Worm (Caenorhabditis elegans) whole organism, L2 larva: ENCODE data around the gene osm-11.

Experiments used
- aly-2 ChIP-seq: fragments of 150-350 bp; optimal IDR thresholded peaks from 2 replicates; lab custom pipeline; 2014; ENCODE audit warnings: missing biosample characterization, missing genetic modification characterization
- ama-1 ChIP-seq: fragments of 150-350 bp; optimal IDR thresholded peaks from 2 replicates; lab custom pipeline; 2018; ENCODE audit warnings: inconsistent platforms
- ceh-82 ChIP-seq: fragments of 150-350 bp; optimal IDR thresholded peaks from 2 replicates; lab custom pipeline; 2014; ENCODE audit warnings: missing biosample characterization, missing genetic modification characterization
- nhr-77 ChIP-seq: fragments of 150-350 bp; optimal IDR thresholded peaks from 2 replicates; lab custom pipeline; 2014; ENCODE audit warnings: missing biosample characterization, missing genetic modification characterization
- unc-55 ChIP-seq: fragments of 150-350 bp; sonication (generic microtip); optimal IDR thresholded peaks from 3 replicates; lab custom pipeline; 2014; ENCODE audit warnings: missing biosample characterization, missing genetic modification reagents, missing genetic modification characterization
- ztf-11 ChIP-seq: sonication (generic microtip); optimal IDR thresholded peaks from 2 replicates; lab custom pipeline; 2017; ENCODE audit warnings: missing biosample characterization, missing genetic modification characterization

DNA sequence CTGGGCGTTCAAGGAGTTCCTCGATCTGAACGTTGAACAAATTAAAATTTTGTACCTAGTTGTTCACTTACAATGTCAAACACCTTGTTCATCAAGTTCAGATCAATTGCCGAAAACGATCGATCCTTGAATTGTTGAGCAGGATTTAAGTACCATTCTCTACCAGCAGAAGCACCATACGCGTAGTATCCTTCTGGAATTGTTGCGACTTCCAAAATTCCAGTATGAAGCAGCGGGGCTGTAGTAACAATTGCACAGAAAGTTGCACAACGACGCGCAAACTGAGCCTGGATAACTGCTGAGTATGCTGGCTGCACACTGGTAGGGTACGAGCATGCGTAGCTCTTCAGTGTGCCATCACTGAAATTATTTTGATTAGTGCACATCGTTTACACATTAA, 47.1 kb upstream of the osm-11 start:
- no peak for TF ChIP-seq unc-55 (GFP tag; lab: Kevin White, UChicago)
- TF ChIP-seq aly-2 (tag; lab: Kevin White, UChicago): no peak
- no peak for TF ChIP-seq ztf-11
- no peak for TF ChIP-seq nhr-77 (tag; lab: Kevin White, UChicago)
- TF ChIP-seq ceh-82 (tag; lab: Kevin White, UChicago): no peak
- no peak for TF ChIP-seq ama-1 (lab: Kevin White, UChicago)
